Worm (Caenorhabditis elegans) whole organism, L2 larva: Measurements from ENCODE around the gene T12G3.4.
A peak's percentile ranks its signal among the peaks of the same experiment; 100 is the strongest.

Source experiments
- C34F6.9 ChIP-seq: fragments of 150-350 bp; optimal IDR thresholded peaks from 2 replicates; lab custom pipeline; 2014; ENCODE audit warnings: missing biosample characterization, missing genetic modification characterization
- F13H6.1 ChIP-seq: sonication (generic microtip); optimal IDR thresholded peaks from 2 replicates; lab custom pipeline; 2016; ENCODE audit warnings: missing genetic modification characterization, missing compliant biosample characterization
- R02D3.7 ChIP-seq: fragments of 150-350 bp; optimal IDR thresholded peaks from 2 replicates; lab custom pipeline; 2014; ENCODE audit warnings: missing biosample characterization, missing genetic modification characterization
- ZK546.5 ChIP-seq: sonication (generic microtip); optimal IDR thresholded peaks from 2 replicates; lab custom pipeline; 2017; ENCODE audit warnings: missing biosample characterization, missing genetic modification characterization
- aly-2 ChIP-seq: fragments of 150-350 bp; optimal IDR thresholded peaks from 2 replicates; lab custom pipeline; 2014; ENCODE audit warnings: missing biosample characterization, missing genetic modification characterization
- blmp-1 ChIP-seq: sonication (generic microtip); optimal IDR thresholded peaks from 2 replicates; lab custom pipeline; 2017; ENCODE audit warnings: missing genetic modification characterization, mild to moderate bottlenecking, missing compliant biosample characterization, antibody characterized with exemption, moderate library complexity; ENCODE audit not compliant: insufficient read depth
- ceh-16 ChIP-seq: fragments of 150-350 bp; optimal IDR thresholded peaks from 2 replicates; lab custom pipeline; 2014; ENCODE audit warnings: missing biosample characterization, missing genetic modification characterization
- ceh-82 ChIP-seq: fragments of 150-350 bp; optimal IDR thresholded peaks from 2 replicates; lab custom pipeline; 2014; ENCODE audit warnings: missing biosample characterization, missing genetic modification characterization
- crh-2 ChIP-seq: sonication (generic microtip); optimal IDR thresholded peaks from 2 replicates; lab custom pipeline; 2017; ENCODE audit warnings: missing biosample characterization, missing genetic modification characterization
- egl-27 ChIP-seq: sonication (generic microtip); optimal IDR thresholded peaks from 3 replicates; lab custom pipeline; 2017; ENCODE audit warnings: missing biosample characterization, missing genetic modification reagents, missing genetic modification characterization
- fos-1 ChIP-seq: fragments of 150-350 bp; optimal IDR thresholded peaks from 2 replicates; lab custom pipeline; 2014; ENCODE audit warnings: missing biosample characterization, missing genetic modification characterization
- lin-11 ChIP-seq: fragments of 150-350 bp; sonication (generic microtip); optimal IDR thresholded peaks from 2 replicates; lab custom pipeline; 2014; ENCODE audit warnings: missing biosample characterization, missing genetic modification characterization, inconsistent platforms, mixed read lengths
- lsy-2 ChIP-seq, 2 experiments: fragments of 150-350 bp in 1 of 2; sonication (generic microtip) in 1 of 2; optimal IDR thresholded peaks; 2 replicates each; lab custom pipeline; 2014 to 2017; ENCODE audit warnings: missing biosample characterization in 2 of 2, missing genetic modification characterization in 2 of 2
- mbf-1 ChIP-seq: sonication (generic microtip); optimal IDR thresholded peaks from 2 replicates; lab custom pipeline; 2017; ENCODE audit warnings: missing biosample characterization, missing genetic modification characterization
- mdl-1 ChIP-seq, 2 experiments: fragments of 150-350 bp in 1 of 2; sonication (generic microtip) in 1 of 2; optimal IDR thresholded peaks; 2 replicates each; lab custom pipeline; 2017; ENCODE audit warnings: missing biosample characterization in 2 of 2, missing genetic modification characterization in 2 of 2
- nhr-10 ChIP-seq: sonication (generic microtip); optimal IDR thresholded peaks from 2 replicates; lab custom pipeline; 2017; ENCODE audit warnings: missing biosample characterization, missing genetic modification characterization
- nhr-11 ChIP-seq: fragments of 150-350 bp; optimal IDR thresholded peaks from 2 replicates; lab custom pipeline; 2014; ENCODE audit warnings: missing biosample characterization, missing genetic modification characterization
- nhr-12 ChIP-seq: fragments of 150-350 bp; optimal IDR thresholded peaks from 2 replicates; lab custom pipeline; 2014; ENCODE audit warnings: missing biosample characterization, missing genetic modification characterization
- nhr-129 ChIP-seq: fragments of 150-350 bp; optimal IDR thresholded peaks from 2 replicates; lab custom pipeline; 2014; ENCODE audit warnings: missing biosample characterization, missing genetic modification characterization
- nhr-237 ChIP-seq: fragments of 150-350 bp; optimal IDR thresholded peaks from 2 replicates; lab custom pipeline; 2014; ENCODE audit warnings: missing biosample characterization, missing genetic modification characterization
- nhr-6 ChIP-seq: fragments of 150-350 bp; optimal IDR thresholded peaks from 2 replicates; lab custom pipeline; 2014; ENCODE audit warnings: missing biosample characterization, missing genetic modification characterization
- nhr-77 ChIP-seq: fragments of 150-350 bp; optimal IDR thresholded peaks from 2 replicates; lab custom pipeline; 2014; ENCODE audit warnings: missing biosample characterization, missing genetic modification characterization
- peb-1 ChIP-seq: fragments of 150-350 bp; optimal IDR thresholded peaks from 2 replicates; lab custom pipeline; 2014; ENCODE audit warnings: missing biosample characterization, missing genetic modification characterization
- sem-4 ChIP-seq: fragments of 150-350 bp; optimal IDR thresholded peaks from 2 replicates; lab custom pipeline; 2014; ENCODE audit warnings: missing biosample characterization, missing genetic modification reagents, missing genetic modification characterization
- skn-1 ChIP-seq: sonication (generic microtip); optimal IDR thresholded peaks from 2 replicates; lab custom pipeline; 2017; ENCODE audit warnings: missing biosample characterization, missing genetic modification characterization
- snpc-4 ChIP-seq: fragments of 150-350 bp; optimal IDR thresholded peaks from 2 replicates; lab custom pipeline; 2014; ENCODE audit warnings: missing biosample characterization, missing genetic modification characterization
- unc-39 ChIP-seq: fragments of 150-350 bp; optimal IDR thresholded peaks from 2 replicates; lab custom pipeline; 2014; ENCODE audit warnings: missing biosample characterization, missing genetic modification characterization
- unc-55 ChIP-seq: fragments of 150-350 bp; sonication (generic microtip); optimal IDR thresholded peaks from 3 replicates; lab custom pipeline; 2014; ENCODE audit warnings: missing biosample characterization, missing genetic modification reagents, missing genetic modification characterization
- ztf-11 ChIP-seq: sonication (generic microtip); optimal IDR thresholded peaks from 2 replicates; lab custom pipeline; 2017; ENCODE audit warnings: missing biosample characterization, missing genetic modification characterization
- ztf-4 ChIP-seq: fragments of 150-350 bp; optimal IDR thresholded peaks from 2 replicates; lab custom pipeline; 2014; ENCODE audit warnings: missing biosample characterization, missing genetic modification characterization

T12G3.4 gene

DNA sequence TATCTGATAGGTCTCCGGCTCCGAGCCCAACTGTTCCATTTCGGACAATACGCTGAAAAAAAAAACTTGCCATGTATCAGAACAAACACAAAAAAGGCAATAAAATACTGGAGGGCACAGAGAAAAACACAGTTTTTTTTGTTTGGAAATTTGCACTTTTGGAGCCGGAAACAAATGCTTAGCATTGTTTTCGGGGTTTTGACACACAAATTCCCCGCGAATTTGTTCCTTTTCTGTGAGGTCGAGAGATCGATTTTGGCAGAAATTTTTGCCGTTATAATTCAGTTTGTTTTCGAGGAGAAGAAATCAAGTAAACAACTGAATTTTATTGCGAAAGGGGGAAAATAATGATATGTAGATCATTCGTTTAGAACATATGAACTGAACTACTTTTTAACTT is 8.5 kb downstream of the T12G3.4 start, which contains the start of gene K08E4.2:
Gene K08E4.2, minus strand, starts transcription at position 54 of the 400 bp plus-strand sequence.
- no peak for TF ChIP-seq unc-39
- no peak for TF ChIP-seq skn-1
- no peak for TF ChIP-seq snpc-4 (tag; lab: Kevin White, UChicago)
- no peak for TF ChIP-seq nhr-11 (tag; lab: Kevin White, UChicago)

DNA sequence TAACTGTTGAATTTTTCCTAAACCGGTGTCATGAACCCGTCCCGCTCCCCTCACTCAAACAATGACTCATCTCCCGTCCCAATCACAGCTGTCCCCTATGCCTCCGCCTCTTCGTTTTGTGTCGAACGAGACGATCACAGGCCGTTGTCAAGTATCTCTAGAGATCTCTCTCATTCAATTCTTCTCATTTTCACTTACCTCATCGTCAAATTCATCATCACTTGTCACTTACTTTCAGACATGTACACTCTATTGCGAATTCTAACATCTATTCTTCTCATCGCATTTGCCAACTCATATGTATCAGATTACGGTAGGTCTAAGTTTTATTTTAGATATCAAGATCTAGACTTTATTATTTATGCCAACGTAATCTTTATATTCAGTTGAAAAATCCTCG is 9.5 kb downstream of the T12G3.4 start, which contains the start of gene K08E4.3:
Gene K08E4.3, plus strand, starts transcription at position 235 of the 400 bp plus-strand sequence.
- TF ChIP-seq nhr-129 (tag; lab: Kevin White, UChicago) (peak; percentile 30), mbf-1 (no peak), nhr-10 (tag; lab: Kevin White, UChicago) (no peak)

ce11 chrIV:12061229-12061628 is 13.2 kb downstream of the T12G3.4 start, which contains the start of gene K08E4.8:
K08E4.8 (minus strand) TSS chrIV:12061329.
- TF ChIP-seq lsy-2 (tag; optimal IDR thresholded peaks at IDR 0.05; lab: Kevin White, UChicago) (no peak), peb-1 (tag; lab: Kevin White, UChicago) (no peak), nhr-11 (tag; lab: Kevin White, UChicago) (no peak), ceh-16 (no peak), fos-1 (no peak), mdl-1 (tag; optimal IDR thresholded peaks at IDR 0.05; lab: Kevin White, UChicago) (no peak), nhr-237 (no peak)

ce11 chrIV:12068590-12068989 is 20.5 kb downstream of the T12G3.4 start, which contains the start of gene bath-37:
bath-37 (plus strand) TSS chrIV:12068890.
- TF ChIP-seq F13H6.1 (tag; lab: Kevin White, UChicago): no peak
- peak; percentile 23 for TF ChIP-seq unc-55

DNA sequence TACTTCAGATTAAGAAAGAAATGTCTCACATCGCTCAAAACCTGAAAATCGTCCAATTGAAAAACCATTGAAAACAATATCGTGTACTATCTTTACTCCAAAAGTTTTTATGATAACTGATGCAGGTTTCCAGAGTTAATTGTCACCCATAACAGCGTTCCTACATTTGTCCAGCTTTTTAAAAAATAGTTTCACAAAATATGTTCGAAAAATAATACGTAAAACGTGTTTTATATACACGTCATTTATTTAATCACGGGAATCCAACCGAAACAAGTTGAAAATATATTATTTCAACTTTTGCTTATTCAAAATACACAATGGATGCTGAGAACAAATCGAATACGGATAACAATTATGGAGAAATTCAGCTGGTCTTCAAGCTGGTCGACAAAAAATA is 27.4 kb downstream of the T12G3.4 start, which contains the start of gene K08E4.7:
Gene K08E4.7, plus strand, starts transcription at position 301 of the 400 bp plus-strand sequence.
- no peak for TF ChIP-seq nhr-6
- TF ChIP-seq unc-39: no peak
- no peak for TF ChIP-seq ztf-4 (tag; lab: Kevin White, UChicago)
- TF ChIP-seq nhr-12 (tag; lab: Kevin White, UChicago): no peak
- no peak for TF ChIP-seq egl-27
- TF ChIP-seq ZK546.5 (tag; lab: Kevin White, UChicago): no peak
- no peak for TF ChIP-seq nhr-77 (tag; lab: Kevin White, UChicago)
- no peak for TF ChIP-seq F13H6.1 (tag; lab: Kevin White, UChicago)
- TF ChIP-seq lin-11 (tag; lab: Kevin White, UChicago): no peak

ce11 chrIV:12078112-12078812 is 30.2 kb downstream of the T12G3.4 start, which contains the start of gene tmed-1:
tmed-1 (minus strand) TSS chrIV:12078162.
- TF ChIP-seq unc-55 (peak; percentile 18), ceh-82 (tag; lab: Kevin White, UChicago) (no peak), crh-2 (tag; lab: Kevin White, UChicago) (no peak), sem-4 (tag; lab: Kevin White, UChicago) (no peak), egl-27 (no peak), nhr-237 (no peak), C34F6.9 (tag; lab: Kevin White, UChicago) (peak; percentile 20), fos-1 (no peak), nhr-129 (tag; lab: Kevin White, UChicago) (no peak), ztf-11 (tag; lab: Kevin White, UChicago) (no peak), F13H6.1 (tag; lab: Kevin White, UChicago) (no peak), R02D3.7 (tag; lab: Kevin White, UChicago) (no peak), aly-2 (no peak), blmp-1 (no peak)
